Fruit fly (Drosophila melanogaster) whole organism, prepupa: Measurements from ENCODE around the gene UQCR-14.

Experiments used
- Blimp-1 ChIP-seq: fragments of 200-800 bp; sonication (Bioruptor generic); optimal IDR thresholded peaks from 3 replicates; lab custom pipeline; 2017; ENCODE audit warnings: missing biosample characterization, missing genetic modification characterization, mild to moderate bottlenecking, moderate library complexity, missing genetic modification reagents
- CG10669 ChIP-seq: fragments of 200-800 bp; sonication (Bioruptor generic); optimal IDR thresholded peaks from 3 replicates; lab custom pipeline; 2018; ENCODE audit warnings: missing biosample characterization, mild to moderate bottlenecking, missing genetic modification characterization, moderate library complexity
- CG11294 ChIP-seq: fragments of 200-800 bp; sonication (Bioruptor generic); IDR thresholded peaks from 2 replicates; pipeline ENCODE4 v1.3.6; 2022; ENCODE audit warnings: missing biosample characterization, missing genetic modification characterization
- CG11762 ChIP-seq: fragments of 200-800 bp; sonication (Bioruptor generic); optimal IDR thresholded peaks from 3 replicates; lab custom pipeline; 2016; ENCODE audit warnings: missing biosample characterization, missing genetic modification characterization; ENCODE audit not compliant: insufficient read depth
- CG11902 ChIP-seq: fragments of 200-800 bp; sonication (Bioruptor generic); optimal IDR thresholded peaks from 3 replicates; lab custom pipeline; 2016; ENCODE audit warnings: missing biosample characterization, missing genetic modification characterization
- CG1621 ChIP-seq: fragments of 200-800 bp; sonication (Bioruptor generic); optimal IDR thresholded peaks from 3 replicates; lab custom pipeline; 2018; ENCODE audit warnings: missing biosample characterization, mild to moderate bottlenecking, missing genetic modification characterization
- CG16779 ChIP-seq: fragments of 200-800 bp; sonication (Bioruptor generic); optimal IDR thresholded peaks from 3 replicates; lab custom pipeline; 2017; ENCODE audit warnings: missing biosample characterization, mild to moderate bottlenecking, missing genetic modification characterization
- CG3032 ChIP-seq: fragments of 200-800 bp; optimal IDR thresholded peaks from 2 replicates; lab custom pipeline; 2019; ENCODE audit warnings: missing biosample characterization, mild to moderate bottlenecking, missing genetic modification characterization, moderate library complexity
- CG31627 ChIP-seq: fragments of 200-800 bp; sonication (Bioruptor generic); optimal IDR thresholded peaks from 3 replicates; lab custom pipeline; 2016; ENCODE audit warnings: missing biosample characterization, missing genetic modification characterization
- CG32006 ChIP-seq: fragments of 200-800 bp; sonication (Bioruptor generic); optimal IDR thresholded peaks from 3 replicates; lab custom pipeline; 2017; ENCODE audit warnings: missing biosample characterization, mild to moderate bottlenecking, missing genetic modification characterization
- CG34406 ChIP-seq: fragments of 200-800 bp; sonication (Bioruptor generic); optimal IDR thresholded peaks from 3 replicates; lab custom pipeline; 2016; ENCODE audit warnings: missing biosample characterization, missing genetic modification characterization
- CG3919 ChIP-seq: fragments of 200-800 bp; sonication (Bioruptor generic); optimal IDR thresholded peaks from 3 replicates; lab custom pipeline; 2016; ENCODE audit warnings: missing biosample characterization, missing genetic modification characterization
- CG4318 ChIP-seq: fragments of 200-800 bp; sonication (Bioruptor generic); optimal IDR thresholded peaks from 3 replicates; lab custom pipeline; 2017; ENCODE audit warnings: missing biosample characterization, mild to moderate bottlenecking, missing genetic modification characterization
- CG6163 ChIP-seq: fragments of 200-800 bp; sonication (Bioruptor generic); IDR thresholded peaks from 3 replicates; pipeline ENCODE4 v1.3.6; 2022; ENCODE audit warnings: missing biosample characterization, missing genetic modification characterization
- CG6792 ChIP-seq: fragments of 200-800 bp; sonication (Bioruptor generic); optimal IDR thresholded peaks from 3 replicates; lab custom pipeline; 2016; ENCODE audit warnings: missing biosample characterization, missing genetic modification characterization
- CG6808 ChIP-seq: fragments of 200-800 bp; sonication (Bioruptor generic); optimal IDR thresholded peaks from 3 replicates; lab custom pipeline; 2017; ENCODE audit warnings: missing biosample characterization, missing genetic modification characterization, mild to moderate bottlenecking, moderate library complexity, missing genetic modification reagents
- CG7368 ChIP-seq: fragments of 200-800 bp; sonication (Bioruptor generic); optimal IDR thresholded peaks from 3 replicates; lab custom pipeline; 2016; ENCODE audit warnings: missing biosample characterization, missing genetic modification characterization
- CG8119 ChIP-seq: fragments of 200-800 bp; sonication (Bioruptor generic); IDR thresholded peaks from 3 replicates; pipeline ENCODE4 v1.3.6; 2022; ENCODE audit warnings: missing biosample characterization, missing genetic modification characterization
- CG8632 ChIP-seq: fragments of 200-800 bp; sonication (Bioruptor generic); optimal IDR thresholded peaks from 3 replicates; lab custom pipeline; 2016; ENCODE audit warnings: missing biosample characterization, missing genetic modification characterization
- Eip75B ChIP-seq: fragments of 200-800 bp; sonication (Bioruptor generic); optimal IDR thresholded peaks from 3 replicates; lab custom pipeline; 2016; ENCODE audit warnings: missing biosample characterization, missing genetic modification characterization
- Eip78C ChIP-seq: fragments of 200-800 bp; sonication (Bioruptor generic); peaks from one replicate; lab custom pipeline; 2016; ENCODE audit warnings: missing biosample characterization, missing genetic modification characterization
- Eip93F ChIP-seq: fragments of 200-800 bp; sonication (Bioruptor generic); optimal IDR thresholded peaks from 2 replicates; lab custom pipeline; 2016; ENCODE audit warnings: missing biosample characterization, mild to moderate bottlenecking, missing genetic modification characterization
- Ets21C ChIP-seq: fragments of 200-800 bp; sonication (Bioruptor generic); optimal IDR thresholded peaks from 3 replicates; lab custom pipeline; 2016; ENCODE audit warnings: missing biosample characterization, missing genetic modification characterization
- Ets96B ChIP-seq: fragments of 200-800 bp; optimal IDR thresholded peaks from 2 replicates; lab custom pipeline; 2019; ENCODE audit warnings: missing biosample characterization, mild to moderate bottlenecking, missing genetic modification characterization, moderate library complexity
- Hr38 ChIP-seq: sonication (Bioruptor generic); optimal IDR thresholded peaks from 2 replicates; lab custom pipeline; 2016; ENCODE audit warnings: missing biosample characterization, missing genetic modification characterization
- Hr39 ChIP-seq: fragments of 200-800 bp; sonication (Bioruptor generic); optimal IDR thresholded peaks from 2 replicates; lab custom pipeline; 2016; ENCODE audit warnings: missing biosample characterization, missing genetic modification characterization
- Hr4 ChIP-seq: fragments of 200-800 bp; sonication (Bioruptor generic); optimal IDR thresholded peaks from 3 replicates; lab custom pipeline; 2016; ENCODE audit warnings: missing biosample characterization, missing genetic modification characterization
- Met ChIP-seq: fragments of 200-800 bp; sonication (Bioruptor generic); optimal IDR thresholded peaks from 3 replicates; lab custom pipeline; 2016; ENCODE audit warnings: missing biosample characterization, missing genetic modification characterization
- OdsH ChIP-seq: fragments of 200-800 bp; sonication (Bioruptor generic); optimal IDR thresholded peaks from 3 replicates; lab custom pipeline; 2016; ENCODE audit warnings: missing biosample characterization, missing genetic modification characterization
- Smox ChIP-seq: fragments of 200-800 bp; sonication (Bioruptor generic); optimal IDR thresholded peaks from 3 replicates; lab custom pipeline; 2016; ENCODE audit warnings: missing biosample characterization, missing genetic modification characterization
- Sox14 ChIP-seq: fragments of 200-800 bp; sonication (Bioruptor generic); optimal IDR thresholded peaks from 3 replicates; lab custom pipeline; 2016; ENCODE audit warnings: missing biosample characterization, missing genetic modification characterization
- Sox15 ChIP-seq: fragments of 200-800 bp; sonication (Bioruptor generic); optimal IDR thresholded peaks from 3 replicates; lab custom pipeline; 2016; ENCODE audit warnings: missing biosample characterization, missing genetic modification characterization
- acj6 ChIP-seq: fragments of 200-800 bp; sonication (Bioruptor generic); optimal IDR thresholded peaks from 3 replicates; lab custom pipeline; 2016; ENCODE audit warnings: missing biosample characterization, missing genetic modification characterization
- dac ChIP-seq: fragments of 200-800 bp; sonication (Bioruptor generic); optimal IDR thresholded peaks from 2 replicates; lab custom pipeline; 2017; ENCODE audit warnings: missing biosample characterization, mild to moderate bottlenecking, missing genetic modification characterization
- dsx ChIP-seq: fragments of 200-800 bp; optimal IDR thresholded peaks from 3 replicates; lab custom pipeline; 2019; ENCODE audit warnings: missing biosample characterization, mild to moderate bottlenecking, missing genetic modification characterization, moderate library complexity; ENCODE audit not compliant: poor library complexity, severe bottlenecking
- eg ChIP-seq: fragments of 200-800 bp; sonication (Bioruptor generic); IDR thresholded peaks from 3 replicates; pipeline ENCODE4 v1.3.6; 2022; ENCODE audit warnings: missing biosample characterization, missing genetic modification characterization
- fd59A ChIP-seq: fragments of 200-800 bp; sonication (Bioruptor generic); optimal IDR thresholded peaks from 2 replicates; lab custom pipeline; 2017; ENCODE audit warnings: missing biosample characterization, mild to moderate bottlenecking, missing genetic modification characterization, missing genetic modification reagents
- fd85E ChIP-seq: fragments of 200-800 bp; sonication (Bioruptor generic); optimal IDR thresholded peaks from 3 replicates; lab custom pipeline; 2016; ENCODE audit warnings: missing biosample characterization, missing genetic modification characterization
- fkh ChIP-seq: fragments of 200-800 bp; sonication (Bioruptor generic); optimal IDR thresholded peaks from 3 replicates; lab custom pipeline; 2017; ENCODE audit warnings: missing biosample characterization, mild to moderate bottlenecking, missing genetic modification characterization, moderate library complexity
- net ChIP-seq: fragments of 200-800 bp; sonication (Bioruptor generic); optimal IDR thresholded peaks from 3 replicates; lab custom pipeline; 2016; ENCODE audit warnings: missing biosample characterization, missing genetic modification characterization
- salr ChIP-seq, 2 experiments: fragments of 200-800 bp; sonication (Bioruptor generic); optimal IDR thresholded peaks; 3 replicates each; lab custom pipeline; 2016 to 2018; ENCODE audit warnings: missing biosample characterization in 2 of 2, missing genetic modification characterization in 2 of 2, mild to moderate bottlenecking in 1 of 2
- spab ChIP-seq: fragments of 200-800 bp; sonication (Bioruptor generic); optimal IDR thresholded peaks from 2 replicates; lab custom pipeline; 2017; ENCODE audit warnings: missing biosample characterization, mild to moderate bottlenecking, missing genetic modification characterization, missing genetic modification reagents
- ss ChIP-seq, 2 experiments: fragments of 200-800 bp; sonication (Bioruptor generic); optimal IDR thresholded peaks; 2 replicates in 1 of 2; 3 replicates in 1 of 2; lab custom pipeline; 2017 to 2018; ENCODE audit warnings: mild to moderate bottlenecking in 2 of 2, missing biosample characterization in 2 of 2, missing genetic modification characterization in 2 of 2, moderate library complexity in 1 of 2
- svp ChIP-seq: fragments of 200-800 bp; sonication (Bioruptor generic); peaks from one replicate; lab custom pipeline; 2016; ENCODE audit warnings: missing biosample characterization, missing genetic modification characterization
- topi ChIP-seq: fragments of 200-800 bp; sonication (Bioruptor generic); optimal IDR thresholded peaks from 3 replicates; lab custom pipeline; 2016; ENCODE audit warnings: missing biosample characterization, missing genetic modification characterization
- vri ChIP-seq: fragments of 200-800 bp; sonication (Bioruptor generic); optimal IDR thresholded peaks from 3 replicates; lab custom pipeline; 2016; ENCODE audit warnings: missing biosample characterization, mild to moderate bottlenecking, missing genetic modification characterization

UQCR-14 gene

DNA sequence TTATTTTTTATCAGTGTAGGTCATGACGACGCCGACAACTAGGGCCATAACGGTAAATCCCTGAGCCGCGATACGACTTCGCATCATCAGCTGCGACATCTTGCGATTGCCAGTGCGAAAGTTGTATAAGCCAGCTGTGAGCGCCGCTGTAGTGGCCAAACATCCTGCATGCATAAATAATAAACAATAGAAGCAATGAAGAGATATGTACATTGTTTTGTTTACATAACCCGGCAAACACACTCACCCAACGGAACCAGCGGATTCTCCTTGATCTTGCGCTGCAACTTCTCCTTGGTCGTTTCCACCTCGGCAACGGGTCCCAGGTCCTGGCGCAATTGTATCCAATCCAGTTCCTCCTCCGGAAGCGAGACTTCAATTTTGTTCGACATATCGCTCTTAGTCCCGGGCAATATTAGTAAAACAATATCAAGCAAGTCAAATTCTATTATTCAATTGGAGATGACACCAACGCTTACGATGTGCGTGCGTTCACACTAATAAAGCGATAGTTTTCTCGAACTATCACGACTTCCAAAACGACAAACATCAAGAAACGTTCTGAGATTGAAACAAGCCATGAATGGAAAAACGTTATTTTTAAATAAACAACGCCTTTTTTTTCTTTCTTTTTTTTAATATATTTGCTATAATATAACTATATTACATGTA is 45.6 kb downstream of the UQCR-14 start:
- TF ChIP-seq Eip78C (GFP tag; lab: Kevin White, UChicago) (peak; percentile 59), CG34406 (GFP tag; lab: Kevin White, UChicago) (no peak), fkh (peak; percentile 90), acj6 (GFP tag; lab: Kevin White, UChicago) (no peak), Sox14 (GFP tag; lab: Kevin White, UChicago) (no peak), CG10669 (GFP tag; lab: Kevin White, UChicago) (no peak), CG1621 (no peak), Eip75B (GFP tag; lab: Kevin White, UChicago) (no peak), CG6163 (no peak), Ets21C (GFP tag; lab: Kevin White, UChicago) (no peak), CG16779 (tag; lab: Kevin White, UChicago) (no peak), fd59A (GFP tag; lab: Kevin White, UChicago) (no peak)

DNA sequence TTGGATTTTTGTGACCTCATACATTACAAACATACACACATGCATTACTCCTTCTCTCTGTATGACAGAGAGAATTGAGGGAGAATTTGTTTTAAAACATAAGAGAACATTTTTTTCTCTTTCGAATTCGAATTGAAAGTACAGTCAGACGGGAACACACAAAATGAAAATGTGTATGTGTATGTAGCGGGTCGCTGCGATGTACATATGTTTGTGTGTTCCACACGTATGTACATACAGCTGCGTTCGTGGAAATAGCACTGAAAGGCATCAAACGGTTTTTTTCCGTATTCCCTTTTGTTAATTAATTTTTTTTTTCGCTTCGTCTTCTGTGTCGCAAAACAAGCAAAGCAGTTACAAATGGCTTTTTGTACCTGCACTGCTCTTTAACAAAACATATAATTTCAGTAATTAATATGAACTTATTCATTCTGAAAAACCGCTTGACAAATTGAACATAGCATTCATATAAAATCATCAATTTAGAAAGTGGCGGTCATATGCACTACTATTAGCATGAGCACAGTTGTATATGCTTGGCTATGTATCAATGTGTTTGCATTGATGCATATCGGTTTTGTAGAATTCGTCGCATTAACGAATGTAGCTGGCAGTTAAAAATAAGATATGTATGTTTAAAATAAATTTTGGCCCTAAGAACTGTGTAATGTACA is 46.7 kb downstream of the UQCR-14 start:
- TF ChIP-seq svp = peak; percentile 98
- peak; percentile 92 for TF ChIP-seq CG11294 (GFP tag; lab: Robert Waterston, UW)
- peak; percentile 91 for TF ChIP-seq Blimp-1 (GFP tag; lab: Kevin White, UChicago)
- TF ChIP-seq CG7368 (GFP tag; lab: Kevin White, UChicago) = peak; percentile 93
- peak; percentile 96 for TF ChIP-seq Smox (GFP tag; lab: Kevin White, UChicago)
- peak; percentile 97 for TF ChIP-seq CG6808 (GFP tag; lab: Kevin White, UChicago)
- TF ChIP-seq salr (GFP tag; optimal IDR thresholded peaks at IDR 0.05; lab: Kevin White, UChicago) = peak; percentile 91 to 94
- peak; percentile 97 for TF ChIP-seq CG8119 (GFP tag; lab: Robert Waterston, UW)
- peak; percentile 97 for TF ChIP-seq CG3032
- peak; percentile 98 for TF ChIP-seq topi (GFP tag; lab: Kevin White, UChicago)
- TF ChIP-seq Hr4 = peak; percentile 97
- TF ChIP-seq CG34406 (GFP tag; lab: Kevin White, UChicago) = peak; percentile 96
- peak; percentile 97 for TF ChIP-seq Eip75B (GFP tag; lab: Kevin White, UChicago)
- peak; percentile 93 for TF ChIP-seq CG3919 (GFP tag; lab: Kevin White, UChicago)
- TF ChIP-seq CG11762 (GFP tag; lab: Kevin White, UChicago) = peak; percentile 90
- TF ChIP-seq Sox15 (GFP tag; lab: Kevin White, UChicago) = peak; percentile 92
- TF ChIP-seq CG6792 (GFP tag; lab: Kevin White, UChicago) = peak; percentile 94
- peak; percentile 91 for TF ChIP-seq vri (GFP tag; lab: Kevin White, UChicago)
- peak; percentile 95 for TF ChIP-seq fkh
- peak; percentile 94 for TF ChIP-seq eg (GFP tag; lab: Robert Waterston, UW)
- peak; percentile 95 for TF ChIP-seq CG4318
- peak; percentile 92 for TF ChIP-seq Ets21C (GFP tag; lab: Kevin White, UChicago)
- TF ChIP-seq CG32006 = peak; percentile 98
- peak; percentile 95 to 98 for TF ChIP-seq ss (GFP tag; optimal IDR thresholded peaks at IDR 0.05; lab: Kevin White, UChicago)
- no peak for TF ChIP-seq Hr38 (GFP tag; lab: Kevin White, UChicago)
- peak; percentile 88 for TF ChIP-seq Eip93F (GFP tag; lab: Kevin White, UChicago)
- peak; percentile 98 for TF ChIP-seq Sox14 (GFP tag; lab: Kevin White, UChicago)
- peak; percentile 95 for TF ChIP-seq net (GFP tag; lab: Kevin White, UChicago)
- peak; percentile 95 for TF ChIP-seq CG1621
- peak; percentile 94 for TF ChIP-seq acj6 (GFP tag; lab: Kevin White, UChicago)
- peak; percentile 96 for TF ChIP-seq Hr39
- TF ChIP-seq Ets96B = peak; percentile 95
- peak; percentile 87 for TF ChIP-seq CG11902 (GFP tag; lab: Kevin White, UChicago)
- TF ChIP-seq OdsH (GFP tag; lab: Kevin White, UChicago) = peak; percentile 95
- peak; percentile 97 for TF ChIP-seq Met (GFP tag; lab: Kevin White, UChicago)
- TF ChIP-seq Eip78C (GFP tag; lab: Kevin White, UChicago) = peak; percentile 99
- TF ChIP-seq CG31627 (GFP tag; lab: Kevin White, UChicago) = peak; percentile 96
- peak; percentile 95 for TF ChIP-seq CG8632 (GFP tag; lab: Kevin White, UChicago)
- peak; percentile 96 for TF ChIP-seq spab
- TF ChIP-seq dac = peak; percentile 97
- peak; percentile 97 for TF ChIP-seq fd59A (GFP tag; lab: Kevin White, UChicago)
- peak; percentile 93 for TF ChIP-seq dsx (GFP tag; lab: Kevin White, UChicago)
- peak; percentile 81 for TF ChIP-seq fd85E
